Worm (Caenorhabditis elegans) whole organism, late embryonic: ENCODE results near the gene nhr-60.

Source experiments
- C08G9.2 ChIP-seq: sonication (generic microtip); optimal IDR thresholded peaks from 2 replicates; lab custom pipeline; 2016; ENCODE audit warnings: mild to moderate bottlenecking, missing genetic modification characterization, moderate library complexity, missing compliant biosample characterization
- C38D4.7 ChIP-seq: fragments of 200-800 bp; sonication (Bioruptor generic); optimal IDR thresholded peaks from 2 replicates; lab custom pipeline; 2018; ENCODE audit warnings: mild to moderate bottlenecking, missing genetic modification characterization, moderate library complexity, missing compliant biosample characterization
- F13H6.1 ChIP-seq: sonication (generic microtip); optimal IDR thresholded peaks from 2 replicates; lab custom pipeline; 2016; ENCODE audit warnings: missing genetic modification characterization, missing compliant biosample characterization
- K02D7.2 ChIP-seq: sonication (generic microtip); optimal IDR thresholded peaks from 2 replicates; lab custom pipeline; 2017; ENCODE audit warnings: mild to moderate bottlenecking, missing genetic modification characterization, missing compliant biosample characterization
- K09A11.1 ChIP-seq: sonication (generic microtip); optimal IDR thresholded peaks from 2 replicates; lab custom pipeline; 2017; ENCODE audit warnings: antibody characterized with exemption, mild to moderate bottlenecking, missing genetic modification characterization, missing compliant biosample characterization; ENCODE audit not compliant: insufficient read depth
- T23F11.4 ChIP-seq: fragments of 200-800 bp; sonication (Bioruptor generic); optimal IDR thresholded peaks from 2 replicates; lab custom pipeline; 2018; ENCODE audit warnings: mild to moderate bottlenecking, missing genetic modification characterization, missing compliant biosample characterization
- ama-1 ChIP-seq: fragments of 150-350 bp; optimal IDR thresholded peaks from 2 replicates; lab custom pipeline; 2014
- ceh-14 ChIP-seq: sonication (generic microtip); optimal IDR thresholded peaks from 2 replicates; lab custom pipeline; 2016; ENCODE audit warnings: missing genotype, missing genetic modification characterization, missing compliant biosample characterization
- ceh-18 ChIP-seq: sonication (generic microtip); optimal IDR thresholded peaks from 2 replicates; lab custom pipeline; 2016; ENCODE audit warnings: missing genetic modification characterization, missing compliant biosample characterization
- ceh-19 ChIP-seq: fragments of 200-800 bp; sonication (Bioruptor generic); optimal IDR thresholded peaks from 2 replicates; lab custom pipeline; 2018; ENCODE audit warnings: mild to moderate bottlenecking, missing genetic modification characterization, missing compliant biosample characterization
- ceh-30 ChIP-seq: fragments of 150-350 bp; optimal IDR thresholded peaks from 2 replicates; lab custom pipeline; 2014; ENCODE audit warnings: missing biosample characterization, missing genetic modification characterization
- ceh-31 ChIP-seq: sonication (generic microtip); optimal IDR thresholded peaks from 2 replicates; lab custom pipeline; 2016; ENCODE audit warnings: missing genetic modification characterization, missing compliant biosample characterization
- ceh-34 ChIP-seq: sonication (generic microtip); optimal IDR thresholded peaks from 2 replicates; lab custom pipeline; 2016; ENCODE audit warnings: mild to moderate bottlenecking, missing genetic modification characterization, missing compliant biosample characterization
- ceh-45 ChIP-seq: fragments of 200-800 bp; sonication (Bioruptor generic); IDR thresholded peaks from 2 replicates; pipeline ENCODE4 v1.3.6; 2022; ENCODE audit warnings: missing genetic modification reagents, missing genetic modification characterization, missing compliant biosample characterization
- ceh-48 ChIP-seq: sonication (generic microtip); optimal IDR thresholded peaks from 2 replicates; lab custom pipeline; 2016; ENCODE audit warnings: missing genetic modification characterization, inconsistent platforms, missing compliant biosample characterization
- ceh-6 ChIP-seq: fragments of 200-800 bp; sonication (Bioruptor generic); optimal IDR thresholded peaks from 2 replicates; lab custom pipeline; 2018; ENCODE audit warnings: mild to moderate bottlenecking, missing genetic modification characterization, missing compliant biosample characterization
- elt-2 ChIP-seq: sonication (generic microtip); optimal IDR thresholded peaks from 2 replicates; lab custom pipeline; 2016; ENCODE audit warnings: missing genetic modification reagents, missing genetic modification characterization, missing compliant biosample characterization
- elt-4 ChIP-seq: sonication (generic microtip); optimal IDR thresholded peaks from 2 replicates; lab custom pipeline; 2016; ENCODE audit warnings: missing genetic modification characterization, missing compliant biosample characterization
- ets-4 ChIP-seq: sonication (generic microtip); optimal IDR thresholded peaks from 2 replicates; lab custom pipeline; 2016; ENCODE audit warnings: missing genetic modification characterization, missing compliant biosample characterization
- eyg-1 ChIP-seq: sonication (generic microtip); optimal IDR thresholded peaks from 2 replicates; lab custom pipeline; 2016; ENCODE audit warnings: missing genotype, missing genetic modification characterization, missing compliant biosample characterization
- fkh-10 ChIP-seq: fragments of 150-350 bp; optimal IDR thresholded peaks from 2 replicates; lab custom pipeline; 2014; ENCODE audit warnings: missing biosample characterization, missing genetic modification reagents, missing genetic modification characterization
- fkh-6 ChIP-seq: sonication (generic microtip); optimal IDR thresholded peaks from 2 replicates; lab custom pipeline; 2016; ENCODE audit warnings: missing genetic modification characterization, missing compliant biosample characterization
- gmeb-2 ChIP-seq: sonication (generic microtip); optimal IDR thresholded peaks from 2 replicates; lab custom pipeline; 2016; ENCODE audit warnings: missing genetic modification characterization, inconsistent platforms, missing compliant biosample characterization
- hlh-13 ChIP-seq: fragments of 200-800 bp; sonication (Bioruptor generic); optimal IDR thresholded peaks from 2 replicates; lab custom pipeline; 2018; ENCODE audit warnings: mild to moderate bottlenecking, missing genetic modification characterization, missing compliant biosample characterization
- hlh-15 ChIP-seq: sonication (generic microtip); optimal IDR thresholded peaks from 2 replicates; lab custom pipeline; 2016; ENCODE audit warnings: missing genetic modification characterization, missing compliant biosample characterization
- hlh-30 ChIP-seq: sonication (generic microtip); optimal IDR thresholded peaks from 2 replicates; lab custom pipeline; 2017; ENCODE audit warnings: antibody characterized with exemption, missing genetic modification characterization, missing compliant biosample characterization; ENCODE audit not compliant: insufficient read depth
- lim-6 ChIP-seq: sonication (generic microtip); optimal IDR thresholded peaks from 2 replicates; lab custom pipeline; 2016; ENCODE audit warnings: missing genetic modification characterization, missing compliant biosample characterization
- madf-2 ChIP-seq: sonication (generic microtip); optimal IDR thresholded peaks from 2 replicates; lab custom pipeline; 2017; ENCODE audit warnings: missing genetic modification characterization, missing compliant biosample characterization
- nhr-11 ChIP-seq: fragments of 150-350 bp; optimal IDR thresholded peaks from 2 replicates; lab custom pipeline; 2014; ENCODE audit warnings: missing biosample characterization, missing genetic modification characterization
- nhr-232 ChIP-seq: sonication (generic microtip); optimal IDR thresholded peaks from 2 replicates; lab custom pipeline; 2016; ENCODE audit warnings: missing genetic modification characterization, missing compliant biosample characterization
- odd-2 ChIP-seq: sonication (generic microtip); optimal IDR thresholded peaks from 2 replicates; lab custom pipeline; 2017; ENCODE audit warnings: antibody characterized with exemption, mild to moderate bottlenecking, missing genetic modification characterization, missing compliant biosample characterization
- pag-3 ChIP-seq: sonication (generic microtip); optimal IDR thresholded peaks from 2 replicates; lab custom pipeline; 2016; ENCODE audit warnings: missing compliant biosample characterization, missing genetic modification characterization, borderline replicate concordance
- pat-9 ChIP-seq: fragments of 200-800 bp; sonication (Bioruptor generic); optimal IDR thresholded peaks from 2 replicates; lab custom pipeline; 2018; ENCODE audit warnings: mild to moderate bottlenecking, missing genetic modification characterization, moderate library complexity, missing compliant biosample characterization
- pax-1 ChIP-seq: fragments of 150-350 bp; optimal IDR thresholded peaks from 2 replicates; lab custom pipeline; 2014; ENCODE audit warnings: missing biosample characterization, missing genetic modification characterization
- pha-4 ChIP-seq: fragments of 150-350 bp; optimal IDR thresholded peaks from 2 replicates; lab custom pipeline; 2018; ENCODE audit warnings: missing biosample characterization, missing genetic modification reagents, missing genetic modification characterization
- pqm-1 ChIP-seq: sonication (generic microtip); optimal IDR thresholded peaks from 2 replicates; lab custom pipeline; 2016; ENCODE audit warnings: missing genetic modification characterization, missing compliant biosample characterization
- pros-1 ChIP-seq: fragments of 150-350 bp; optimal IDR thresholded peaks from 2 replicates; lab custom pipeline; 2014; ENCODE audit warnings: missing biosample characterization, missing genetic modification reagents, missing genetic modification characterization
- ref-2 ChIP-seq: sonication (generic microtip); optimal IDR thresholded peaks from 2 replicates; lab custom pipeline; 2016; ENCODE audit warnings: missing genetic modification characterization, missing compliant biosample characterization
- rnt-1 ChIP-seq: sonication (generic microtip); optimal IDR thresholded peaks from 2 replicates; lab custom pipeline; 2016; ENCODE audit warnings: missing genetic modification characterization, missing compliant biosample characterization
- ttx-3 ChIP-seq: sonication (generic microtip); optimal IDR thresholded peaks from 2 replicates; lab custom pipeline; 2016; ENCODE audit warnings: missing genetic modification reagents, missing genetic modification characterization, missing compliant biosample characterization
- unc-3 ChIP-seq, 2 experiments: fragments of 200-800 bp in 1 of 2; sonication (Bioruptor generic) in 1 of 2; sonication (generic microtip) in 1 of 2; conservative IDR thresholded peaks in 1 of 2; optimal IDR thresholded peaks in 1 of 2; 2 replicates each; pipeline versions ENCODE4 v1.3.6 to Lab custom; 2016 to 2022; ENCODE audit warnings: missing compliant biosample characterization in 2 of 2, missing genetic modification characterization in 2 of 2, missing genetic modification reagents in 1 of 2
- unc-42 ChIP-seq: sonication (generic microtip); optimal IDR thresholded peaks from 2 replicates; lab custom pipeline; 2016; ENCODE audit warnings: missing genotype, missing genetic modification characterization, missing compliant biosample characterization

Gene nhr-60

ce11 chrV:15766122-15766594 is 6.9 kb downstream of the nhr-60 start, which contains the start of the genes haf-3 and F57A10.2 (continued):
- peak; percentile 54 for TF ChIP-seq elt-2
- TF ChIP-seq odd-2 (tag; lab: Kevin White, UChicago): no peak
- TF ChIP-seq ama-1: no peak
- TF ChIP-seq madf-2 (tag; lab: Kevin White, UChicago): no peak
- TF ChIP-seq pax-1 (tag; lab: Kevin White, UChicago): no peak
- TF ChIP-seq hlh-13 (GFP tag; lab: Kevin White, UChicago): no peak
- TF ChIP-seq unc-42 (tag; lab: Kevin White, UChicago): peak; percentile 76
- no peak for TF ChIP-seq T23F11.4 (GFP tag; lab: Kevin White, UChicago)
- no peak for TF ChIP-seq ceh-31 (tag; lab: Kevin White, UChicago)
- no peak for TF ChIP-seq C08G9.2 (tag; lab: Kevin White, UChicago)
- TF ChIP-seq fkh-10 (GFP tag; lab: Kevin White, UChicago): no peak
- TF ChIP-seq K09A11.1: no peak
- no peak for TF ChIP-seq pros-1 (tag; lab: Kevin White, UChicago)
- TF ChIP-seq rnt-1 (tag; lab: Kevin White, UChicago): no peak
- no peak for TF ChIP-seq unc-3 (GFP tag; conservative IDR thresholded peaks at IDR 0.05; lab: Robert Waterston, UW)
- peak; percentile 13 for TF ChIP-seq unc-3 (tag; optimal IDR thresholded peaks at IDR 0.05; lab: Kevin White, UChicago)
- no peak for TF ChIP-seq hlh-15 (tag; lab: Kevin White, UChicago)
- no peak for TF ChIP-seq fkh-6 (tag; lab: Kevin White, UChicago)
- TF ChIP-seq ceh-14: no peak
- TF ChIP-seq elt-4: no peak
- no peak for TF ChIP-seq ceh-45 (GFP tag; lab: Robert Waterston, UW)
- TF ChIP-seq hlh-30 (tag; lab: Kevin White, UChicago): peak; percentile 7
- TF ChIP-seq ceh-6 (GFP tag; lab: Kevin White, UChicago): no peak
- no peak for TF ChIP-seq F13H6.1 (tag; lab: Kevin White, UChicago)
- peak; percentile 2 for TF ChIP-seq ttx-3
- TF ChIP-seq C38D4.7 (GFP tag; lab: Kevin White, UChicago): no peak
- peak; percentile 32 for TF ChIP-seq ceh-18 (tag; lab: Kevin White, UChicago)
- no peak for TF ChIP-seq ref-2
- no peak for TF ChIP-seq ceh-48
- no peak for TF ChIP-seq nhr-232 (tag; lab: Kevin White, UChicago)
- TF ChIP-seq ceh-30: peak; percentile 84
- TF ChIP-seq ets-4 (tag; lab: Kevin White, UChicago): peak; percentile 1
- no peak for TF ChIP-seq nhr-11
- TF ChIP-seq ceh-34 (tag; lab: Kevin White, UChicago): peak; percentile 4
- TF ChIP-seq gmeb-2: peak; percentile 8

ce11 chrV:15758449-15758848 is 14.6 kb downstream of the nhr-60 start, which contains the start of gene str-9:
Gene str-9, plus strand, starts transcription at chrV:15758749.
- TF ChIP-seq pag-3 (no peak), K02D7.2 (tag; lab: Kevin White, UChicago) (no peak), ceh-14 (no peak)

- no peak for TF ChIP-seq pqm-1
- no peak for TF ChIP-seq K02D7.2 (tag; lab: Kevin White, UChicago)
- no peak for TF ChIP-seq pha-4 (tag; lab: Kevin White, UChicago)
- no peak for TF ChIP-seq pat-9
- no peak for TF ChIP-seq ceh-19 (GFP tag; lab: Kevin White, UChicago)
- no peak for TF ChIP-seq odd-2 (tag; lab: Kevin White, UChicago)
- no peak for TF ChIP-seq lim-6 (tag; lab: Kevin White, UChicago)
- no peak for TF ChIP-seq eyg-1
Observed at ce11 chrV:15757645-15758044, 15.4 kb downstream of the nhr-60 start.
